Fruit fly (Drosophila melanogaster) whole organism, wandering third instar larva: ENCODE results near the gene CG17122.

Experiments
- Abd-B ChIP-seq: fragments of >200 bp; optimal IDR thresholded peaks from 2 replicates; lab custom pipeline; 2017; ENCODE audit warnings: missing biosample characterization, missing genetic modification characterization
- CG32264 ChIP-seq: fragments of 200-800 bp; sonication (Bioruptor generic); optimal IDR thresholded peaks from 2 replicates; lab custom pipeline; 2016; ENCODE audit warnings: missing biosample characterization, missing genetic modification characterization
- usp ChIP-seq: fragments of >200 bp; optimal IDR thresholded peaks from 2 replicates; lab custom pipeline; 2017; ENCODE audit warnings: missing biosample characterization, missing genetic modification characterization

- TF ChIP-seq usp (GFP tag; lab: Kevin White, UChicago) (no peak), CG32264 (no peak), Abd-B (GFP tag; lab: Kevin White, UChicago) (no peak)
Observed at dm6 chr3L:20317751-20318150, 42.6 kb upstream of the CG17122 start.
